Worm (Caenorhabditis elegans): Measurements from ENCODE around the gene F58E6.4.

DNA sequence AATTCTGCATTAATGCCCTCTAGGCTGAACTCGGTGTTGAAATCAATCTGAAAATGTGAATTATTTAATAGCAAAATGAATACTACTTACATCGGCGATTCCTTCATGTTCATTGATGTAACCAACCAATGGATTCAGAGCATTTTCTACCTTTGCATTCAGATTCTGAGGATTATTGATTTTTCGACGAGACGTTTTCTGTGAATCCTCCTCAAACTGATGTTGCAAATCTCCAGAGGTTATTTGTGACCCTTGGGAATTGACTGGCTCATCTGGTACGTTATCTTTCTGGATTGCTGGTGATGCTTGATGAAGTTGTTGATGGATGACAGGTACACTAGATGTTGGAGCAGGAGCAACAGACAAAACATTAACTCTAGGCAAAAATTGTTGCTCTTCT lies 31.8 kb upstream of the F58E6.4 start:
- no peak for TF ChIP-seq unc-39 (tag; optimal IDR thresholded peaks at IDR 0.05)
- TF ChIP-seq nhr-76 (tag; optimal IDR thresholded peaks at IDR 0.05) = no peak
- no peak for TF ChIP-seq pha-4 (tag; optimal IDR thresholded peaks at IDR 0.05)
- no peak for TF ChIP-seq nhr-12 (tag; optimal IDR thresholded peaks at IDR 0.05)
- no peak for TF ChIP-seq snpc-4 (tag; optimal IDR thresholded peaks at IDR 0.05)
- no peak for TF ChIP-seq nhr-28 (tag; optimal IDR thresholded peaks at IDR 0.05)
- no peak for TF ChIP-seq M03D4.4 (tag; optimal IDR thresholded peaks at IDR 0.05)
- no peak for TF ChIP-seq ztf-11 (tag; optimal IDR thresholded peaks at IDR 0.05)
- no peak for TF ChIP-seq lin-13 (tag; optimal IDR thresholded peaks at IDR 0.05)
- TF ChIP-seq zip-8 (tag; optimal IDR thresholded peaks at IDR 0.05) = no peak
- no peak for TF ChIP-seq nhr-237 (tag; optimal IDR thresholded peaks at IDR 0.05)
- no peak for TF ChIP-seq mls-2 (tag; optimal IDR thresholded peaks at IDR 0.05)
- no peak for TF ChIP-seq mep-1 (tag; optimal IDR thresholded peaks at IDR 0.05)
